Worm (Caenorhabditis elegans) whole organism, mixed stage, embryonic: ENCODE results near the gene nfu-1.

ENCODE experiments used
- ceh-43 ChIP-seq: fragments of 200-800 bp; sonication (Bioruptor generic); optimal IDR thresholded peaks from 2 replicates; lab custom pipeline; 2018; ENCODE audit warnings: mild to moderate bottlenecking, missing genetic modification characterization, moderate library complexity, missing compliant biosample characterization
- ceh-83 ChIP-seq: fragments of 200-800 bp; sonication (Bioruptor generic); optimal IDR thresholded peaks from 2 replicates; lab custom pipeline; 2018; ENCODE audit warnings: mild to moderate bottlenecking, missing genetic modification characterization, missing compliant biosample characterization
- ces-1 ChIP-seq: fragments of 150-350 bp; optimal IDR thresholded peaks from 2 replicates; lab custom pipeline; 2014; ENCODE audit warnings: missing biosample characterization, missing genetic modification reagents, missing genetic modification characterization
- elt-1 ChIP-seq: sonication (generic microtip); optimal IDR thresholded peaks from 2 replicates; lab custom pipeline; 2017; ENCODE audit warnings: missing genetic modification characterization, mild to moderate bottlenecking, missing compliant biosample characterization, antibody characterized with exemption, moderate library complexity, borderline replicate concordance; ENCODE audit not compliant: insufficient read depth
- lsy-2 ChIP-seq: fragments of 150-350 bp; optimal IDR thresholded peaks from 2 replicates; lab custom pipeline; 2014; ENCODE audit warnings: missing biosample characterization, missing genetic modification characterization
- nhr-12 ChIP-seq: fragments of 150-350 bp; optimal IDR thresholded peaks from 2 replicates; lab custom pipeline; 2014; ENCODE audit warnings: missing biosample characterization, missing genetic modification characterization
- nhr-2 ChIP-seq: fragments of 150-350 bp; optimal IDR thresholded peaks from 2 replicates; lab custom pipeline; 2014; ENCODE audit warnings: missing biosample characterization, missing genetic modification characterization
- nhr-237 ChIP-seq: fragments of 150-350 bp; optimal IDR thresholded peaks from 2 replicates; lab custom pipeline; 2014; ENCODE audit warnings: missing biosample characterization, missing genetic modification characterization
- snpc-4 ChIP-seq: fragments of 150-350 bp; optimal IDR thresholded peaks from 2 replicates; lab custom pipeline; 2014; ENCODE audit warnings: missing biosample characterization, missing genetic modification characterization
- tbx-8 ChIP-seq: fragments of 200-800 bp; sonication (Bioruptor generic); optimal IDR thresholded peaks from 2 replicates; lab custom pipeline; 2018; ENCODE audit warnings: mild to moderate bottlenecking, missing genetic modification characterization, moderate library complexity, missing compliant biosample characterization
- unc-62 ChIP-seq: fragments of 150-350 bp; optimal IDR thresholded peaks from 2 replicates; lab custom pipeline; 2014; ENCODE audit warnings: missing biosample characterization, missing genetic modification reagents, missing genetic modification characterization
- zip-8 ChIP-seq: fragments of 150-350 bp; optimal IDR thresholded peaks from 2 replicates; lab custom pipeline; 2014; ENCODE audit warnings: missing biosample characterization, missing genetic modification characterization
- ztf-11 ChIP-seq: fragments of 150-350 bp; optimal IDR thresholded peaks from 2 replicates; lab custom pipeline; 2014; ENCODE audit warnings: missing biosample characterization, missing genetic modification characterization

ce11 chrIV:10368326-10368725 lies 18.9 kb upstream of the nfu-1 start, which contains the start of gene iars-1:
- no peak for TF ChIP-seq ces-1
- TF ChIP-seq ceh-83 (GFP tag; lab: Kevin White, UChicago): no peak
- no peak for TF ChIP-seq nhr-12 (tag; lab: Kevin White, UChicago)
- no peak for TF ChIP-seq unc-62 (GFP tag; lab: Kevin White, UChicago)
- TF ChIP-seq ztf-11 (tag; lab: Kevin White, UChicago): no peak
- TF ChIP-seq nhr-2 (tag; lab: Kevin White, UChicago): no peak
- TF ChIP-seq nhr-237 (tag; lab: Kevin White, UChicago): no peak
- TF ChIP-seq elt-1 (tag; lab: Kevin White, UChicago): no peak
- TF ChIP-seq tbx-8: no peak
- TF ChIP-seq ceh-43 (GFP tag; lab: Kevin White, UChicago): no peak
- no peak for TF ChIP-seq snpc-4 (tag; lab: Kevin White, UChicago)
- no peak for TF ChIP-seq lsy-2 (tag; lab: Kevin White, UChicago)
- peak; percentile 67 for TF ChIP-seq zip-8 (tag; lab: Kevin White, UChicago)
